Fruit fly (Drosophila melanogaster): Measurements from ENCODE around the gene ush.

ush gene

DNA sequence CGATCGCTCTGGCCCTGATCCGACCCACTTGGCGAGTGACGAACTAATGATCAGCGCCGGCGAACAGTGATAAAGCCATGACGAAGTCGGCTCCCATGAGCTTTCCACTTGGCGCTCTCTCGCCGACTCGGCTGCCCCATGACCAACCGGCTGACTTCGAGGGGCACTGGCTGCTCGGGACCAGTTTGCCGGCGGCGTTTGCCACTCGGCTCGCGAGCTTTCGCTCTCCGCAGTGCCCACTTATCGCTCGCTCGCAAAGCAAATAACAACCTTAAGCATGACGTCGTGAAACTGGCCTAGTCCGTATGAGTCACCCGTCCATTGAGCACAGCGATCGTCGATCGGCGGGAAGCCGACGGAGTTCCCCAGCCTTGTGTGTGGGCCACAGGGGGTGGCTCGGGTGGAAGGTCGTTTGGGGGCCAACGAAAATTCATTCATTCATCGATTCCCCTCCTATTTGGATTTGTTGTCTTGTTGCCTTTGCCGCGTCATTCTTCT lies 76.5 kb downstream of the ush start, which contains the start of gene Ets21C (continued):
- TF ChIP-seq Drgx (GFP tag; IDR thresholded peaks at IDR 0.05) (peak; percentile 75), kni (GFP tag; optimal IDR thresholded peaks at IDR 0.05) (peak; percentile 36), sens (GFP tag) (peak; percentile 69), crp (GFP tag; optimal IDR thresholded peaks at IDR 0.05) (no peak), grau (tag; optimal IDR thresholded peaks at IDR 0.05) (peak; percentile 5), CG17186 (GFP tag; optimal IDR thresholded peaks at IDR 0.05) (no peak), Neu2 (GFP tag; optimal IDR thresholded peaks at IDR 0.05; ENCODE audit: borderline replicate concordance) (no peak), tin (GFP tag; optimal IDR thresholded peaks at IDR 0.05) (no peak), CG7357 (GFP tag; IDR thresholded peaks at IDR 0.05) (no peak), CG7556 (GFP tag; optimal IDR thresholded peaks at IDR 0.05) (no peak), CG6654 (GFP tag; optimal IDR thresholded peaks at IDR 0.05) (no peak), CG11560 (tag; IDR thresholded peaks at IDR 0.05) (no peak), dm (GFP tag; optimal IDR thresholded peaks at IDR 0.05) (no peak), CG6765 (GFP tag; optimal IDR thresholded peaks at IDR 0.05) (peak; percentile 58), unc-4 (GFP tag; IDR thresholded peaks at IDR 0.05; ENCODE audit: partially characterized antibody) (peak; percentile 46; the same call in 1 of the 2 replicates), HLH54F (GFP tag; optimal IDR thresholded peaks at IDR 0.05) (no peak), Dref (GFP tag; IDR thresholded peaks at IDR 0.05) (no peak), CG18476 (GFP tag; optimal IDR thresholded peaks at IDR 0.05) (no peak), CG6272 (GFP tag; IDR thresholded peaks at IDR 0.05) (no peak), ato (GFP tag; IDR thresholded peaks at IDR 0.05; ENCODE audit: partially characterized antibody) (no peak), Hr39 (optimal IDR thresholded peaks at IDR 0.05) (no peak), sob (GFP tag; IDR thresholded peaks at IDR 0.05) (no peak; the same call in 1 of the 2 replicates), gcm (GFP tag; optimal IDR thresholded peaks at IDR 0.05) (no peak), stwl (tag; optimal IDR thresholded peaks at IDR 0.05) (no peak), slp2 (GFP tag; optimal IDR thresholded peaks at IDR 0.05) (no peak), luna (GFP tag; optimal IDR thresholded peaks at IDR 0.05) (no peak), ash1 (GFP tag; optimal IDR thresholded peaks at IDR 0.05) (no peak), CG13775 (GFP tag; optimal IDR thresholded peaks at IDR 0.05) (no peak), CG9932 (GFP tag; IDR thresholded peaks at IDR 0.05) (peak; percentile 36), CG12391 (tag; optimal IDR thresholded peaks at IDR 0.05) (no peak), CG33213 (GFP tag; optimal IDR thresholded peaks at IDR 0.05) (no peak), CG4424 (GFP tag; optimal IDR thresholded peaks at IDR 0.05) (no peak), CG5953 (GFP tag; IDR thresholded peaks at IDR 0.05) (no peak), CG2116 (GFP tag; optimal IDR thresholded peaks at IDR 0.05) (no peak), z (GFP tag; IDR thresholded peaks at IDR 0.05) (no peak), CG13424 (tag; optimal IDR thresholded peaks at IDR 0.05) (no peak), zfh1 (GFP tag; IDR thresholded peaks at IDR 0.05) (0 out of 3 replicates have a peak, but pooled peaks have one; percentile 14), Hsf (GFP tag; optimal IDR thresholded peaks at IDR 0.05) (no peak), jumu (GFP tag; optimal IDR thresholded peaks at IDR 0.05) (no peak), wdn (GFP tag; IDR thresholded peaks at IDR 0.05) (0 out of 2 replicates have a peak, but pooled peaks have one; percentile 11), ro (GFP tag; IDR thresholded peaks at IDR 0.05) (no peak), mirr (GFP tag; optimal IDR thresholded peaks at IDR 0.05) (peak; percentile 66), Rfx (GFP tag; IDR thresholded peaks at IDR 0.05) (no peak), rib (GFP tag; IDR thresholded peaks at IDR 0.05) (0 out of 2 replicates have a peak, but pooled peaks have one; percentile 40), CG31224 (GFP tag; IDR thresholded peaks at IDR 0.05) (no peak), ems (GFP tag; optimal IDR thresholded peaks at IDR 0.05) (no peak), kah (GFP tag; optimal IDR thresholded peaks at IDR 0.05) (no peak), sr (GFP tag; IDR thresholded peaks at IDR 0.05) (0 out of 3 replicates have a peak, but pooled peaks have one; percentile 4), trh (GFP tag; optimal IDR thresholded peaks at IDR 0.05) (no peak), CG15601 (tag; optimal IDR thresholded peaks at IDR 0.05) (no peak), slbo (GFP tag; IDR thresholded peaks at IDR 0.05) (no peak), CG9817 (tag; optimal IDR thresholded peaks at IDR 0.05) (no peak)

Data from whole organism, embryonic.